Worm (Caenorhabditis elegans) whole organism, mixed stage, embryonic: ENCODE measurements around the gene vit-1.
A peak's percentile ranks its signal among the peaks of the same experiment; 100 is the strongest.

ENCODE experiments used
- M03D4.4 ChIP-seq: sonication (generic microtip); optimal IDR thresholded peaks from 2 replicates; lab custom pipeline; 2017; ENCODE audit warnings: mild to moderate bottlenecking, missing genetic modification characterization, missing compliant biosample characterization
- bed-3 ChIP-seq: fragments of 200-800 bp; sonication (Bioruptor generic); optimal IDR thresholded peaks from 3 replicates; lab custom pipeline; 2018; ENCODE audit warnings: mild to moderate bottlenecking, missing genetic modification characterization, moderate library complexity, missing compliant biosample characterization
- blmp-1 ChIP-seq: fragments of 150-350 bp; optimal IDR thresholded peaks from 2 replicates; lab custom pipeline; 2014; ENCODE audit warnings: missing biosample characterization, missing genetic modification characterization
- ceh-39 ChIP-seq: fragments of 150-350 bp; optimal IDR thresholded peaks from 2 replicates; lab custom pipeline; 2014; ENCODE audit warnings: missing biosample characterization, missing genetic modification characterization
- ceh-43 ChIP-seq: fragments of 200-800 bp; sonication (Bioruptor generic); optimal IDR thresholded peaks from 2 replicates; lab custom pipeline; 2018; ENCODE audit warnings: mild to moderate bottlenecking, missing genetic modification characterization, moderate library complexity, missing compliant biosample characterization
- ceh-83 ChIP-seq: fragments of 200-800 bp; sonication (Bioruptor generic); optimal IDR thresholded peaks from 2 replicates; lab custom pipeline; 2018; ENCODE audit warnings: mild to moderate bottlenecking, missing genetic modification characterization, missing compliant biosample characterization
- ces-1 ChIP-seq: fragments of 150-350 bp; optimal IDR thresholded peaks from 2 replicates; lab custom pipeline; 2014; ENCODE audit warnings: missing biosample characterization, missing genetic modification reagents, missing genetic modification characterization
- cnd-1 ChIP-seq: fragments of 200-800 bp; sonication (Bioruptor generic); optimal IDR thresholded peaks from 2 replicates; lab custom pipeline; 2018; ENCODE audit warnings: mild to moderate bottlenecking, missing genetic modification characterization, missing compliant biosample characterization
- drap-1 ChIP-seq: fragments of 200-800 bp; sonication (Bioruptor generic); optimal IDR thresholded peaks from 3 replicates; lab custom pipeline; 2018; ENCODE audit warnings: mild to moderate bottlenecking, missing genetic modification characterization, missing compliant biosample characterization
- elt-1 ChIP-seq: sonication (generic microtip); optimal IDR thresholded peaks from 2 replicates; lab custom pipeline; 2017; ENCODE audit warnings: missing genetic modification characterization, mild to moderate bottlenecking, missing compliant biosample characterization, antibody characterized with exemption, moderate library complexity, borderline replicate concordance; ENCODE audit not compliant: insufficient read depth
- elt-3 ChIP-seq: fragments of 150-350 bp; optimal IDR thresholded peaks from 2 replicates; lab custom pipeline; 2014; ENCODE audit warnings: missing biosample characterization, missing genetic modification characterization
- ham-2 ChIP-seq: fragments of 200-800 bp; sonication (Bioruptor generic); optimal IDR thresholded peaks from 2 replicates; lab custom pipeline; 2018; ENCODE audit warnings: mild to moderate bottlenecking, missing genetic modification characterization, missing compliant biosample characterization
- hlh-1 ChIP-seq: fragments of 150-350 bp; optimal IDR thresholded peaks from 2 replicates; lab custom pipeline; 2014; ENCODE audit warnings: missing biosample characterization, missing genetic modification reagents, missing genetic modification characterization
- lin-13 ChIP-seq: fragments of 150-350 bp; optimal IDR thresholded peaks from 2 replicates; lab custom pipeline; 2014; ENCODE audit warnings: missing biosample characterization, missing genetic modification characterization
- lin-32 ChIP-seq: fragments of 200-800 bp; sonication (Bioruptor generic); optimal IDR thresholded peaks from 2 replicates; lab custom pipeline; 2018; ENCODE audit warnings: mild to moderate bottlenecking, missing genetic modification characterization, missing compliant biosample characterization
- mab-5 ChIP-seq: fragments of 150-350 bp; optimal IDR thresholded peaks from 2 replicates; lab custom pipeline; 2014; ENCODE audit warnings: missing biosample characterization, missing genetic modification characterization
- mep-1 ChIP-seq: fragments of 150-350 bp; optimal IDR thresholded peaks from 2 replicates; lab custom pipeline; 2017; ENCODE audit warnings: missing biosample characterization, missing genetic modification reagents, missing genetic modification characterization, inconsistent platforms
- mls-2 ChIP-seq: sonication (generic microtip); optimal IDR thresholded peaks from 2 replicates; lab custom pipeline; 2016; ENCODE audit warnings: mild to moderate bottlenecking, missing genetic modification characterization, moderate library complexity, missing compliant biosample characterization
- nhr-12 ChIP-seq: fragments of 150-350 bp; optimal IDR thresholded peaks from 2 replicates; lab custom pipeline; 2014; ENCODE audit warnings: missing biosample characterization, missing genetic modification characterization
- nhr-2 ChIP-seq: fragments of 150-350 bp; optimal IDR thresholded peaks from 2 replicates; lab custom pipeline; 2014; ENCODE audit warnings: missing biosample characterization, missing genetic modification characterization
- nhr-237 ChIP-seq: fragments of 150-350 bp; optimal IDR thresholded peaks from 2 replicates; lab custom pipeline; 2014; ENCODE audit warnings: missing biosample characterization, missing genetic modification characterization
- nhr-28 ChIP-seq: fragments of 150-350 bp; optimal IDR thresholded peaks from 2 replicates; lab custom pipeline; 2014; ENCODE audit warnings: missing biosample characterization, missing genetic modification characterization
- sem-2 ChIP-seq: fragments of 200-800 bp; sonication (Bioruptor generic); optimal IDR thresholded peaks from 2 replicates; lab custom pipeline; 2018; ENCODE audit warnings: mild to moderate bottlenecking, missing genetic modification characterization, missing compliant biosample characterization
- snpc-4 ChIP-seq: fragments of 150-350 bp; optimal IDR thresholded peaks from 2 replicates; lab custom pipeline; 2014; ENCODE audit warnings: missing biosample characterization, missing genetic modification characterization
- sptf-1 ChIP-seq: sonication (generic microtip); optimal IDR thresholded peaks from 2 replicates; lab custom pipeline; 2017; ENCODE audit warnings: mild to moderate bottlenecking, missing genetic modification characterization, moderate library complexity, missing compliant biosample characterization
- tbx-8 ChIP-seq: fragments of 200-800 bp; sonication (Bioruptor generic); optimal IDR thresholded peaks from 2 replicates; lab custom pipeline; 2018; ENCODE audit warnings: mild to moderate bottlenecking, missing genetic modification characterization, moderate library complexity, missing compliant biosample characterization
- unc-120 ChIP-seq: sonication (generic microtip); optimal IDR thresholded peaks from 2 replicates; lab custom pipeline; 2017; ENCODE audit warnings: missing genetic modification characterization, missing compliant biosample characterization; ENCODE audit not compliant: poor library complexity, severe bottlenecking
- unc-62 ChIP-seq: fragments of 150-350 bp; optimal IDR thresholded peaks from 2 replicates; lab custom pipeline; 2014; ENCODE audit warnings: missing biosample characterization, missing genetic modification reagents, missing genetic modification characterization
- zip-8 ChIP-seq: fragments of 150-350 bp; optimal IDR thresholded peaks from 2 replicates; lab custom pipeline; 2014; ENCODE audit warnings: missing biosample characterization, missing genetic modification characterization
- ztf-11 ChIP-seq: fragments of 150-350 bp; optimal IDR thresholded peaks from 2 replicates; lab custom pipeline; 2014; ENCODE audit warnings: missing biosample characterization, missing genetic modification characterization

vit-1 gene

ce11 chrX:7689570-7689969, 38.1 kb upstream of the vit-1 start:
- no peak for TF ChIP-seq nhr-28 (tag; lab: Kevin White, UChicago)
- no peak for TF ChIP-seq nhr-237 (tag; lab: Kevin White, UChicago)
- no peak for TF ChIP-seq ceh-43
- no peak for TF ChIP-seq lin-32 (GFP tag; lab: Kevin White, UChicago)
- TF ChIP-seq nhr-12 (tag; lab: Kevin White, UChicago), result no peak
- TF ChIP-seq ceh-39 (tag; lab: Kevin White, UChicago), result no peak
- no peak for TF ChIP-seq mls-2 (tag; lab: Kevin White, UChicago)
- no peak for TF ChIP-seq lin-13 (tag; lab: Kevin White, UChicago)
- TF ChIP-seq bed-3 (GFP tag; lab: Kevin White, UChicago), result no peak
- no peak for TF ChIP-seq unc-120 (tag; lab: Kevin White, UChicago)
- no peak for TF ChIP-seq blmp-1 (tag; lab: Kevin White, UChicago)
- TF ChIP-seq mab-5 (tag; lab: Kevin White, UChicago), result no peak
- no peak for TF ChIP-seq cnd-1 (tag; lab: Kevin White, UChicago)
- TF ChIP-seq ham-2 (GFP tag; lab: Kevin White, UChicago), result no peak
- no peak for TF ChIP-seq sem-2 (GFP tag; lab: Kevin White, UChicago)
- TF ChIP-seq tbx-8 (GFP tag; lab: Kevin White, UChicago), result no peak
- TF ChIP-seq mep-1 (tag; lab: Kevin White, UChicago), result no peak
- no peak for TF ChIP-seq elt-3 (tag; lab: Kevin White, UChicago)
- TF ChIP-seq zip-8 (tag; lab: Kevin White, UChicago), result no peak

ce11 chrX:7703863-7704262, 23.8 kb upstream of the vit-1 start:
- no peak for TF ChIP-seq ces-1 (GFP tag; lab: Kevin White, UChicago)
- TF ChIP-seq snpc-4 (tag; lab: Kevin White, UChicago), result no peak
- no peak for TF ChIP-seq nhr-28 (tag; lab: Kevin White, UChicago)
- no peak for TF ChIP-seq unc-120 (tag; lab: Kevin White, UChicago)
- no peak for TF ChIP-seq M03D4.4 (tag; lab: Kevin White, UChicago)
- TF ChIP-seq ztf-11, result no peak
- TF ChIP-seq nhr-2 (tag; lab: Kevin White, UChicago), result no peak
- no peak for TF ChIP-seq zip-8 (tag; lab: Kevin White, UChicago)
- TF ChIP-seq blmp-1 (tag; lab: Kevin White, UChicago), result no peak
- TF ChIP-seq ham-2 (GFP tag; lab: Kevin White, UChicago), result no peak
- TF ChIP-seq drap-1 (GFP tag; lab: Kevin White, UChicago), result no peak

DNA sequence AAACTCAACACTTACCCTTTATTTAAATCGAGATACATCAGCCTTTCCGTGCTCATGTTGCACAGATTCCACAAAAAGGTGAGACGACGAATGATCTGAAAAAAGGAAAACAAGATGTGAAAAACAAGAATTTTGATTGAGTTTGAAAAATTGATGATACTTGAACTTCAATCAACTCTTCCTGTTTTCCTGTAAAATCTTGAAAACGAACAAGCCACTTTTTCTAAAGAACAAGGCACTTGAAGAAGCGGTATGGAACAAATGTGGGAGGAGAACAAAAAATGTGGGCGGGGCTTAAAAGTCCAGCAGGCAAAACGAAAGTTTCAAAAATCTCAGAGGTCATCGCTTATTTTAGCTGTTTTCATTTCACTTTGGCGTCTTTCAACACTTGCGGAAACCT, 20.7 kb upstream of the vit-1 start, which contains the start of gene kvs-1:
Gene kvs-1 (minus strand): TSS at position 101 of the 400 bp plus-strand sequence.
- no peak for TF ChIP-seq hlh-1

- TF ChIP-seq tbx-8 (GFP tag; lab: Kevin White, UChicago) (no peak), bed-3 (GFP tag; lab: Kevin White, UChicago) (no peak), sptf-1 (tag; lab: Kevin White, UChicago) (peak; percentile 84), blmp-1 (tag; lab: Kevin White, UChicago) (no peak), elt-1 (tag; lab: Kevin White, UChicago) (no peak), M03D4.4 (tag; lab: Kevin White, UChicago) (no peak), ces-1 (GFP tag; lab: Kevin White, UChicago) (peak; percentile 4), ceh-83 (GFP tag; lab: Kevin White, UChicago) (no peak), snpc-4 (tag; lab: Kevin White, UChicago) (no peak), mab-5 (tag; lab: Kevin White, UChicago) (no peak), mls-2 (tag; lab: Kevin White, UChicago) (no peak), mep-1 (tag; lab: Kevin White, UChicago) (no peak), nhr-12 (tag; lab: Kevin White, UChicago) (no peak), hlh-1 (no peak)
These were observed 17.5 kb upstream of the vit-1 start for ce11 chrX:7710187-7710586.

ce11 chrX:7710643-7711042, 17.0 kb upstream of the vit-1 start, which contains the start of gene K09F5.4:
TSS of gene K09F5.4 (minus strand) at chrX:7710743.
- TF ChIP-seq nhr-12 (tag; lab: Kevin White, UChicago) (no peak), lin-32 (GFP tag; lab: Kevin White, UChicago) (no peak), elt-3 (tag; lab: Kevin White, UChicago) (no peak), zip-8 (tag; lab: Kevin White, UChicago) (no peak), nhr-2 (tag; lab: Kevin White, UChicago) (no peak), mep-1 (tag; lab: Kevin White, UChicago) (no peak), unc-62 (no peak), snpc-4 (tag; lab: Kevin White, UChicago) (no peak), ceh-43 (no peak)
